Worm (Caenorhabditis elegans) whole organism, late embryonic: Measurements from ENCODE around the gene moc-2.

ENCODE experiments used
- ceh-22 ChIP-seq: sonication (generic microtip); optimal IDR thresholded peaks from 2 replicates; lab custom pipeline; 2017; ENCODE audit warnings: missing biosample characterization, missing genetic modification characterization
- dve-1 ChIP-seq: sonication (generic microtip); optimal IDR thresholded peaks from 2 replicates; lab custom pipeline; 2017; ENCODE audit warnings: antibody characterized with exemption, mild to moderate bottlenecking, missing genetic modification characterization, missing compliant biosample characterization
- fkh-10 ChIP-seq: fragments of 150-350 bp; optimal IDR thresholded peaks from 2 replicates; lab custom pipeline; 2014; ENCODE audit warnings: missing biosample characterization, missing genetic modification reagents, missing genetic modification characterization
- hlh-30 ChIP-seq: sonication (generic microtip); optimal IDR thresholded peaks from 2 replicates; lab custom pipeline; 2017; ENCODE audit warnings: antibody characterized with exemption, missing genetic modification characterization, missing compliant biosample characterization; ENCODE audit not compliant: insufficient read depth
- pag-3 ChIP-seq: sonication (generic microtip); optimal IDR thresholded peaks from 2 replicates; lab custom pipeline; 2016; ENCODE audit warnings: missing compliant biosample characterization, missing genetic modification characterization, borderline replicate concordance
- pha-4 ChIP-seq: fragments of 150-350 bp; optimal IDR thresholded peaks from 2 replicates; lab custom pipeline; 2018; ENCODE audit warnings: missing biosample characterization, missing genetic modification reagents, missing genetic modification characterization
- ref-2 ChIP-seq: sonication (generic microtip); optimal IDR thresholded peaks from 2 replicates; lab custom pipeline; 2016; ENCODE audit warnings: missing genetic modification characterization, missing compliant biosample characterization

DNA sequence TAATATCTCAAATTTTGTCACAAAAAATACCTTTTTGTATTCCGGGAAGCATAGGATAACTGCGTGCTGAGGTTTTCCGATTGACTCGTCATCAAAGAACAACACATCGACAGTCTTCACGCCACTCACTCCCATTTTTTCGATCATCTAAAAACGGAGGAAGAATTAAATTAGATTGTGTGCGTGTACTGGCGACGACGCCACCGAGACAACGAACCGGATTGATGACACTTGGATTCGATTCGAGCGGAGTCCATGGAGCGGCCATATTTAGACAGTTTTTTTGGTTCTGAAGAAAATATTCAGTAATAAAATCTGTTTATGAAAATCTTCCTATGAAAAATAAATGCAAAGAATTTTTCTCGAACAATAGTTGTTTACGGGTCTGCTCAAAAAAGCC is 7.1 kb upstream of the moc-2 start, which contains the start of gene ubh-1:
- TF ChIP-seq hlh-30 (tag; lab: Kevin White, UChicago), result no peak
- TF ChIP-seq fkh-10 (GFP tag; lab: Kevin White, UChicago), result no peak
- TF ChIP-seq pag-3 (tag; lab: Kevin White, UChicago), result no peak
- TF ChIP-seq ref-2 (tag; lab: Kevin White, UChicago), result no peak
- TF ChIP-seq dve-1 (tag; lab: Kevin White, UChicago), result no peak
- no peak for TF ChIP-seq pha-4 (tag; lab: Kevin White, UChicago)
- no peak for TF ChIP-seq ceh-22 (tag; lab: Kevin White, UChicago)
